Worm (Caenorhabditis elegans) whole organism, midembryonic: ENCODE measurements around the gene T22E5.6.

Source experiments
- T22C8.4 ChIP-seq: fragments of 200-800 bp; sonication (Bioruptor generic); IDR thresholded peaks from 2 replicates; pipeline ENCODE4 v1.3.6; 2022; ENCODE audit warnings: missing genetic modification characterization, missing compliant biosample characterization
- cog-1 ChIP-seq: sonication (generic microtip); optimal IDR thresholded peaks from 2 replicates; lab custom pipeline; 2016; ENCODE audit warnings: missing genetic modification characterization, missing compliant biosample characterization
- flt-1 ChIP-seq: fragments of 200-800 bp; sonication (Bioruptor generic); IDR thresholded peaks from 2 replicates; pipeline ENCODE4 v1.3.6; 2022; ENCODE audit warnings: missing genetic modification characterization, missing compliant biosample characterization
- klf-2 ChIP-seq: fragments of 200-800 bp; sonication (Bioruptor generic); conservative IDR thresholded peaks from 2 replicates; pipeline ENCODE4 v1.3.6; 2022; ENCODE audit warnings: missing genetic modification reagents, missing genetic modification characterization, missing compliant biosample characterization
- med-1 ChIP-seq: sonication (generic microtip); optimal IDR thresholded peaks from 2 replicates; lab custom pipeline; 2017; ENCODE audit warnings: missing genetic modification characterization, mild to moderate bottlenecking, missing compliant biosample characterization, antibody characterized with exemption, missing genetic modification reagents; ENCODE audit not compliant: insufficient read depth
- ref-1 ChIP-seq: fragments of 200-800 bp; sonication (Bioruptor generic); conservative IDR thresholded peaks from 2 replicates; pipeline ENCODE4 v1.3.6; 2022; ENCODE audit warnings: missing genetic modification reagents, missing genetic modification characterization, missing compliant biosample characterization
- tab-1 ChIP-seq: fragments of 200-800 bp; sonication (Bioruptor generic); IDR thresholded peaks from 2 replicates; pipeline ENCODE4 v1.3.6; 2022; ENCODE audit warnings: missing genetic modification characterization, missing compliant biosample characterization
- ztf-23 ChIP-seq: fragments of 200-800 bp; sonication (Bioruptor generic); IDR thresholded peaks from 2 replicates; pipeline ENCODE4 v1.3.6; 2022; ENCODE audit warnings: missing genetic modification reagents, missing genetic modification characterization, missing compliant biosample characterization
- ztf-29 ChIP-seq: fragments of 200-800 bp; sonication (Bioruptor generic); IDR thresholded peaks from 2 replicates; pipeline ENCODE4 v1.3.6; 2022; ENCODE audit warnings: missing genetic modification reagents, missing genetic modification characterization, missing compliant biosample characterization

Gene T22E5.6

ce11 chrX:6416357-6417087, at the start of gene T22E5.6:
Gene T22E5.6, minus strand, starts transcription at chrX:6416407.
- no peak for TF ChIP-seq cog-1
- no peak for TF ChIP-seq med-1 (GFP tag; lab: Kevin White, UChicago)
- no peak for TF ChIP-seq klf-2 (GFP tag; lab: Robert Waterston, UW)
- TF ChIP-seq tab-1: no peak
- no peak for TF ChIP-seq ztf-23
- TF ChIP-seq ztf-29 (GFP tag; lab: Robert Waterston, UW): no peak
- no peak for TF ChIP-seq flt-1
- no peak for TF ChIP-seq ref-1 (GFP tag; lab: Robert Waterston, UW)
- no peak for TF ChIP-seq T22C8.4 (GFP tag; lab: Robert Waterston, UW)

- TF ChIP-seq flt-1: no peak
- no peak for TF ChIP-seq tab-1
- TF ChIP-seq T22C8.4 (GFP tag; lab: Robert Waterston, UW): no peak
- no peak for TF ChIP-seq klf-2 (GFP tag; lab: Robert Waterston, UW)
- no peak for TF ChIP-seq ztf-29 (GFP tag; lab: Robert Waterston, UW)
- TF ChIP-seq cog-1: no peak
- TF ChIP-seq ztf-23: no peak
- no peak for TF ChIP-seq med-1 (GFP tag; lab: Kevin White, UChicago)
- TF ChIP-seq ref-1 (GFP tag; lab: Robert Waterston, UW): no peak
Measured at ce11 chrX:6462995-6463462, 46.8 kb upstream of the T22E5.6 start, which contains the start of gene C15B12.2. Gene C15B12.2, plus strand, starts transcription at chrX:6463412.

- TF ChIP-seq tab-1 (no peak), ztf-23 (no peak), cog-1 (no peak), ztf-29 (GFP tag; lab: Robert Waterston, UW) (no peak), flt-1 (no peak), klf-2 (GFP tag; lab: Robert Waterston, UW) (no peak), med-1 (GFP tag; lab: Kevin White, UChicago) (no peak)
Measured at ce11 chrX:6462479-6462878, 46.3 kb upstream of the T22E5.6 start.

- TF ChIP-seq ztf-29 (GFP tag; lab: Robert Waterston, UW): no peak
- no peak for TF ChIP-seq cog-1
- no peak for TF ChIP-seq tab-1
- no peak for TF ChIP-seq klf-2 (GFP tag; lab: Robert Waterston, UW)
- no peak for TF ChIP-seq ztf-23
- no peak for TF ChIP-seq ref-1 (GFP tag; lab: Robert Waterston, UW)
- no peak for TF ChIP-seq flt-1
- no peak for TF ChIP-seq T22C8.4 (GFP tag; lab: Robert Waterston, UW)
- no peak for TF ChIP-seq med-1 (GFP tag; lab: Kevin White, UChicago)
Measured at ce11 chrX:6461729-6462128, 45.5 kb upstream of the T22E5.6 start, which contains the start of gene K04E7.1. Gene K04E7.1, plus strand, starts transcription at chrX:6462029.

- no peak for TF ChIP-seq ref-1 (GFP tag; lab: Robert Waterston, UW)
- no peak for TF ChIP-seq flt-1
- TF ChIP-seq tab-1: no peak
- TF ChIP-seq ztf-23: no peak
- TF ChIP-seq cog-1: no peak
- no peak for TF ChIP-seq med-1 (GFP tag; lab: Kevin White, UChicago)
- TF ChIP-seq ztf-29 (GFP tag; lab: Robert Waterston, UW): no peak
- TF ChIP-seq klf-2 (GFP tag; lab: Robert Waterston, UW): no peak
- no peak for TF ChIP-seq T22C8.4 (GFP tag; lab: Robert Waterston, UW)
Measured at ce11 chrX:6460123-6460522, 43.9 kb upstream of the T22E5.6 start.

ce11 chrX:6458467-6458866, 42.3 kb upstream of the T22E5.6 start:
- TF ChIP-seq klf-2 (GFP tag; lab: Robert Waterston, UW) (no peak), tab-1 (no peak), flt-1 (no peak), T22C8.4 (GFP tag; lab: Robert Waterston, UW) (no peak), cog-1 (no peak), ref-1 (GFP tag; lab: Robert Waterston, UW) (no peak), ztf-23 (no peak), med-1 (GFP tag; lab: Kevin White, UChicago) (no peak), ztf-29 (GFP tag; lab: Robert Waterston, UW) (no peak)

ce11 chrX:6458001-6458400, 41.8 kb upstream of the T22E5.6 start:
- no peak for TF ChIP-seq T22C8.4 (GFP tag; lab: Robert Waterston, UW)
- no peak for TF ChIP-seq ref-1 (GFP tag; lab: Robert Waterston, UW)
- no peak for TF ChIP-seq ztf-23
- TF ChIP-seq med-1 (GFP tag; lab: Kevin White, UChicago): no peak
- no peak for TF ChIP-seq ztf-29 (GFP tag; lab: Robert Waterston, UW)
- no peak for TF ChIP-seq tab-1
- TF ChIP-seq flt-1: no peak

ce11 chrX:6456567-6456966, 40.4 kb upstream of the T22E5.6 start, which contains the start of gene pept-1:
Gene pept-1, plus strand, starts transcription at chrX:6456872.
- TF ChIP-seq cog-1: no peak
- TF ChIP-seq ztf-23: no peak
- TF ChIP-seq ztf-29 (GFP tag; lab: Robert Waterston, UW): no peak
- no peak for TF ChIP-seq med-1 (GFP tag; lab: Kevin White, UChicago)
- TF ChIP-seq tab-1: no peak
- TF ChIP-seq klf-2 (GFP tag; lab: Robert Waterston, UW): no peak
- no peak for TF ChIP-seq flt-1
- no peak for TF ChIP-seq ref-1 (GFP tag; lab: Robert Waterston, UW)

ce11 chrX:6455157-6455556, 39.0 kb upstream of the T22E5.6 start, which contains the start of gene nas-33:
Gene nas-33, minus strand, starts transcription at chrX:6455257.
- TF ChIP-seq tab-1 (no peak), T22C8.4 (GFP tag; lab: Robert Waterston, UW) (no peak), cog-1 (no peak), ztf-29 (GFP tag; lab: Robert Waterston, UW) (no peak), klf-2 (GFP tag; lab: Robert Waterston, UW) (no peak), ztf-23 (no peak), flt-1 (no peak), ref-1 (GFP tag; lab: Robert Waterston, UW) (no peak), med-1 (GFP tag; lab: Kevin White, UChicago) (no peak)
